Worm (Caenorhabditis elegans): ENCODE results near the gene F10C1.8.

F10C1.8 gene

DNA sequence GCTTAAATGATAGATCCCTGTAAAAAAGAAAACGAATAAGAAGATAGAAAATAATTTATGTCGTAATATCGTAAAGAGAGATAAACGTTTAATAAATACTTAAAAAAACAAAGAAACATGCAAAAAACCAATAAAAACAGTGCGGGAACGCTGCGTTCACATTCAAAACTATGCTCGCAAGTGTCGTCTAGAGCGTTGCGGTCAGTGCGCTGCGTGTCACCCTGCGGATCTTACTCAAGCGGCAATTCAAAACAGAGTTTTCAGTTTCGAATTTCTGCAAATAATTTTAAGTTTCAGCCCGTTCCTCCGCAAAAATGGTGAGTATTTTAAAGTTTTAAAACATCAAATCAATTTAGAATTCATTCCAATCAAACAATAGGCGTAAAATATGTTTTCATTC, 39.5 kb upstream of the F10C1.8 start, which contains the start of the genes tiar-1 and lelo-4 (continued):
- TF ChIP-seq lin-13 (GFP tag; optimal IDR thresholded peaks at IDR 0.05) (peak; percentile 64), hif-1 (tag; optimal IDR thresholded peaks at IDR 0.05) (peak in 1 of 2 experiments; percentile 45), php-3 (GFP tag; IDR thresholded peaks at IDR 0.05) (0 out of 2 replicates have a peak, but pooled peaks have one; percentile 14), aha-1 (tag) (no peak), dve-1 (tag; optimal IDR thresholded peaks at IDR 0.05; ENCODE audit: insufficient read depth) (peak; percentile 58), skn-1 (tag; optimal IDR thresholded peaks at IDR 0.05) (no peak), nhr-6 (tag; optimal IDR thresholded peaks at IDR 0.05) (peak; percentile 38), nhr-237 (tag; optimal IDR thresholded peaks at IDR 0.05) (no peak), hlh-30 (tag; optimal IDR thresholded peaks at IDR 0.05; ENCODE audit: insufficient read depth) (peak; percentile 51), ZK546.5 (tag; optimal IDR thresholded peaks at IDR 0.05) (peak in 1 of 2 experiments; percentile 84), snpc-4 (tag; optimal IDR thresholded peaks at IDR 0.05) (no peak), ztf-11 (tag; optimal IDR thresholded peaks at IDR 0.05) (no peak), daf-16 (GFP tag; optimal IDR thresholded peaks at IDR 0.05) (no peak), daf-16 (tag; optimal IDR thresholded peaks at IDR 0.05) (peak; percentile 48), mep-1 (tag; optimal IDR thresholded peaks at IDR 0.05) (peak; percentile 55), nhr-28 (tag; optimal IDR thresholded peaks at IDR 0.05) (peak; percentile 34), zag-1 (tag; optimal IDR thresholded peaks at IDR 0.05) (no peak), unc-130 (GFP tag; optimal IDR thresholded peaks at IDR 0.05) (peak; percentile 9), nhr-41 (GFP tag; IDR thresholded peaks at IDR 0.05) (no peak), pqm-1 (tag; optimal IDR thresholded peaks at IDR 0.05) (no peak), Y48G9A.11 (GFP tag; IDR thresholded peaks at IDR 0.05) (no peak), hlh-11 (tag; optimal IDR thresholded peaks at IDR 0.05) (peak; percentile 44), ceh-44 (GFP tag; IDR thresholded peaks at IDR 0.05) (no peak), madf-9 (GFP tag; conservative IDR thresholded peaks at IDR 0.05) (no peak), daf-19 (GFP tag; conservative IDR thresholded peaks at IDR 0.05) (no peak), lin-29 (GFP tag; IDR thresholded peaks at IDR 0.05) (no peak), D1046.2 (GFP tag; IDR thresholded peaks at IDR 0.05) (no peak), rbr-2 (tag; optimal IDR thresholded peaks at IDR 0.05) (peak; percentile 35), T26A8.4 (GFP tag; IDR thresholded peaks at IDR 0.05) (no peak), zfp-3 (GFP tag; conservative IDR thresholded peaks at IDR 0.05) (no peak), zfp-2 (tag; optimal IDR thresholded peaks at IDR 0.05) (peak; percentile 18), cey-2 (tag; optimal IDR thresholded peaks at IDR 0.05; ENCODE audit: borderline replicate concordance, insufficient read depth) (no peak), lim-7 (GFP tag; IDR thresholded peaks at IDR 0.05) (no peak), dmd-6 (GFP tag; IDR thresholded peaks at IDR 0.05) (no peak), lsy-2 (tag; optimal IDR thresholded peaks at IDR 0.05) (peak in 1 of 2 experiments; percentile 83), lin-38 (GFP tag; IDR thresholded peaks at IDR 0.05) (peak; percentile 53), attf-4 (tag; optimal IDR thresholded peaks at IDR 0.05) (no peak), dpl-1 (GFP tag; optimal IDR thresholded peaks at IDR 0.05) (peak; percentile 90)

- TF ChIP-seq mes-2 (tag; optimal IDR thresholded peaks at IDR 0.05; ENCODE audit: poor library complexity, severe bottlenecking), result peak; percentile 59
- TF ChIP-seq ZK337.2 (GFP tag; IDR thresholded peaks at IDR 0.05), result no peak
- no peak for TF ChIP-seq dpl-1 (GFP tag; optimal IDR thresholded peaks at IDR 0.05)
- TF ChIP-seq madf-5 (GFP tag; IDR thresholded peaks at IDR 0.05), result no peak
- TF ChIP-seq nhr-76 (tag; optimal IDR thresholded peaks at IDR 0.05), result no peak
Measured at ce11 chrII:5715745-5716357, 38.4 kb upstream of the F10C1.8 start, which contains the start of the genes C18A3.10 and C18A3.3. C18A3.10 (minus strand) TSS chrII:5715845. C18A3.3 (plus strand) TSS chrII:5716307.
